Fruit fly (Drosophila melanogaster): Measurements from ENCODE around the gene Edc3.
A peak's percentile ranks its signal among the peaks of the same experiment; 100 is the strongest.

Gene Edc3

DNA sequence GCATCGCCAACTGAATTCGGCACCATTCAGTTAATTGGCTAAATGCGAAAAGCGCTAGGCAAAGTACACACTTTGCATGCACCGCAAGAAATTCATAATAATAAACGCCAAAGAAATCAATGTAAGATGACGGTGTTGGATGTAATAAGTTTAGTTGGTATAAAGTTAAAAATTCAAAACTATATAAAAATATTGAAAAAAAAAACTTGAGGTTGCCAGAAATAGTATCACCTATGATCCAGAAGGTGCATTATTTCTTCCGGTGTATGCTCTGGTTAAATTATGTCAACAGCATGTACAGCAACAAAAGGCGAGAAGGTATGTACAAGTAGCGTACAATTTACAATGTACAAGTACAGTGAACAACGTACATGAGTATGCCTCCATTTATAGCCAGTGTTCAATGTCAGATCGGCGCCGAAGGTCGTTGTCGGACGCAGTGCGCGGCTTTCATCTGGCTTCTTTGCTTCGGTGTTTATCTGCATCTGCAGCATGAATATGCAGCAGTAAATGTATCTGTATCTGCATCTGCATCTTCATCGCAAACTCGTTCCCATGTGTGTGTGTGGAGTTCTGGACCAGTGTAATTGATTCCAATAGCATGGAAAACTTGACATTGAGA, 32.7 kb downstream of the Edc3 start (continued):
- TF ChIP-seq row (GFP tag; IDR thresholded peaks at IDR 0.05), result peak; percentile 40; the same call in 2 of the 3 replicates
- no peak for TF ChIP-seq CG4282 (GFP tag; optimal IDR thresholded peaks at IDR 0.05)
- no peak for TF ChIP-seq Tbp (GFP tag; optimal IDR thresholded peaks at IDR 0.05)
- TF ChIP-seq CG17912 (GFP tag; optimal IDR thresholded peaks at IDR 0.05), result no peak
- TF ChIP-seq luna (GFP tag; optimal IDR thresholded peaks at IDR 0.05), result no peak
- no peak for TF ChIP-seq zen2 (GFP tag; IDR thresholded peaks at IDR 0.05; ENCODE audit: partially characterized antibody)
- TF ChIP-seq Bteb2 (GFP tag; optimal IDR thresholded peaks at IDR 0.05), result no peak
- no peak for TF ChIP-seq vfl (GFP tag; optimal IDR thresholded peaks at IDR 0.05)
- TF ChIP-seq pnt (GFP tag; optimal IDR thresholded peaks at IDR 0.05), result no peak
- TF ChIP-seq lola (GFP tag; optimal IDR thresholded peaks at IDR 0.05), result no peak
- peak; percentile 47 for TF ChIP-seq Sox102F (GFP tag; optimal IDR thresholded peaks at IDR 0.05)
- TF ChIP-seq Drgx (GFP tag; IDR thresholded peaks at IDR 0.05), result peak; percentile 76
- no peak for TF ChIP-seq CG15479 (GFP tag; optimal IDR thresholded peaks at IDR 0.05)
- no peak for TF ChIP-seq insv (GFP tag; optimal IDR thresholded peaks at IDR 0.05)
- TF ChIP-seq CG10321 (GFP tag; IDR thresholded peaks at IDR 0.05), result no peak
- TF ChIP-seq da (GFP tag; optimal IDR thresholded peaks at IDR 0.05), result no peak
- no peak for TF ChIP-seq CG14860 (GFP tag; IDR thresholded peaks at IDR 0.05; ENCODE audit: partially characterized antibody)
- no peak for TF ChIP-seq HLH3B (GFP tag; IDR thresholded peaks at IDR 0.05)
- TF ChIP-seq tap (tag; optimal IDR thresholded peaks at IDR 0.05), result no peak
- TF ChIP-seq Camta (GFP tag; optimal IDR thresholded peaks at IDR 0.05), result no peak
- TF ChIP-seq slp2 (GFP tag; optimal IDR thresholded peaks at IDR 0.05), result no peak
- no peak for TF ChIP-seq al (GFP tag; IDR thresholded peaks at IDR 0.05)
- no peak for TF ChIP-seq TFAM (GFP tag; optimal IDR thresholded peaks at IDR 0.05)
- TF ChIP-seq ewg (GFP tag; optimal IDR thresholded peaks at IDR 0.05), result no peak
- TF ChIP-seq tio (GFP tag; optimal IDR thresholded peaks at IDR 0.05), result no peak
- peak; percentile 8 for TF ChIP-seq CG14710 (tag; optimal IDR thresholded peaks at IDR 0.05)
- no peak for TF ChIP-seq salm (tag; optimal IDR thresholded peaks at IDR 0.05)
- TF ChIP-seq Kr (GFP tag; optimal IDR thresholded peaks at IDR 0.05), result no peak
- TF ChIP-seq crol (GFP tag; IDR thresholded peaks at IDR 0.05), result no peak
- no peak for TF ChIP-seq en (GFP tag; optimal IDR thresholded peaks at IDR 0.05)
- no peak for TF ChIP-seq Meics (GFP tag; optimal IDR thresholded peaks at IDR 0.05)
- TF ChIP-seq Scr (GFP tag; IDR thresholded peaks at IDR 0.05; ENCODE audit: partially characterized antibody), result no peak
- TF ChIP-seq tx (GFP tag; optimal IDR thresholded peaks at IDR 0.05), result no peak
- no peak for TF ChIP-seq CG13624 (GFP tag; optimal IDR thresholded peaks at IDR 0.05)
- TF ChIP-seq CG7745 (tag; optimal IDR thresholded peaks at IDR 0.05), result no peak
- TF ChIP-seq Chrac-16 (GFP tag; optimal IDR thresholded peaks at IDR 0.05), result no peak
- no peak for TF ChIP-seq Taf1 (GFP tag; IDR thresholded peaks at IDR 0.05)
- TF ChIP-seq bab2 (GFP tag; optimal IDR thresholded peaks at IDR 0.05), result no peak
- no peak for TF ChIP-seq knrl (GFP tag; IDR thresholded peaks at IDR 0.05; ENCODE audit: partially characterized antibody)
- 0 out of 2 replicates have a peak, but pooled peaks have one; percentile 40 for TF ChIP-seq CG31441 (GFP tag; IDR thresholded peaks at IDR 0.05)
- TF ChIP-seq Abd-B (GFP tag; optimal IDR thresholded peaks at IDR 0.05), result peak; percentile 15
- TF ChIP-seq CG6175 (GFP tag; IDR thresholded peaks at IDR 0.05), result no peak
- TF ChIP-seq CG32767 (GFP tag; IDR thresholded peaks at IDR 0.05), result no peak
- no peak for TF ChIP-seq gro (GFP tag; optimal IDR thresholded peaks at IDR 0.05)
- TF ChIP-seq yki (optimal IDR thresholded peaks at IDR 0.05), result no peak
- TF ChIP-seq ro (GFP tag; IDR thresholded peaks at IDR 0.05), result no peak
- no peak for TF ChIP-seq Hmx (GFP tag; optimal IDR thresholded peaks at IDR 0.05)
- no peak for TF ChIP-seq CG4730 (GFP tag; IDR thresholded peaks at IDR 0.05)
- TF ChIP-seq CG17186 (GFP tag; optimal IDR thresholded peaks at IDR 0.05), result no peak
